Worm (Caenorhabditis elegans): Measurements from ENCODE around the gene C06E7.88.
A peak's percentile ranks its signal among the peaks of the same experiment; 100 is the strongest.

C06E7.88 gene

DNA sequence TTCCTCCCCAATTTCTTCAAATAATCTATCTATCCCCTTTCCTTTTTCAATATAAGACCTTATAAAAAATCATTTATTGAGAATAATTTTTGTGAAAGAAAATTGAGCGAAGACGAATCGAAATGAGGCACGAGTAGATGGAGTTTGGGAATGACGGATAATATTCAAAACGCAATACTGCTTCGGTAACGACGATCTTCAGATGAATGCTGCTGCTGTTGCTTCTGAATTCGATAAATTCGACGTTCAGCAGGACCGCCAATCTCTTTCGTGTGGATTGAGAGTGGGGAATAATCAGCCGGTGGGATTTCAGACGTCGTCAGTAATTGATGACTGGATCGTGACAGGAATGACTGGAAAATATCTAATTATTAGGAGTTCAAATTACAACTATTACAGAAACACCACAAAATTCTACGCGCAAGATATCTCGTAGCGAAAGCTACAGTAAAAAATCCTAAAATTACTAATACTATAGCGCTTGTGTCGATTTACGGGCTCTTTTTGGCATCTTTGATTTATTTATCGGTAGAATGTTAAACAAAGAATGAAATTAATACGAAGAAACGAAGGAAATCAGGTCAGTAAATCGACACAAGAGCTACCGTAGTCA, 16.2 kb downstream of the C06E7.88 start:
- TF ChIP-seq nfya-1 (tag; optimal IDR thresholded peaks at IDR 0.05) (no peak), C08G9.2 (tag; optimal IDR thresholded peaks at IDR 0.05) (no peak), ets-4 (tag; optimal IDR thresholded peaks at IDR 0.05) (no peak), pag-3 (tag; optimal IDR thresholded peaks at IDR 0.05; ENCODE audit: borderline replicate concordance) (no peak), nhr-11 (tag; optimal IDR thresholded peaks at IDR 0.05) (no peak), Y22D7AL.16 (tag; optimal IDR thresholded peaks at IDR 0.05) (no peak), ama-1 (optimal IDR thresholded peaks at IDR 0.05) (no peak), elt-4 (tag; optimal IDR thresholded peaks at IDR 0.05) (no peak), ceh-24 (tag; optimal IDR thresholded peaks at IDR 0.05) (no peak), eyg-1 (tag; optimal IDR thresholded peaks at IDR 0.05) (no peak), ceh-14 (tag; optimal IDR thresholded peaks at IDR 0.05) (no peak), K09A11.1 (tag; optimal IDR thresholded peaks at IDR 0.05; ENCODE audit: insufficient read depth) (no peak), ceh-18 (tag; optimal IDR thresholded peaks at IDR 0.05) (no peak)

DNA sequence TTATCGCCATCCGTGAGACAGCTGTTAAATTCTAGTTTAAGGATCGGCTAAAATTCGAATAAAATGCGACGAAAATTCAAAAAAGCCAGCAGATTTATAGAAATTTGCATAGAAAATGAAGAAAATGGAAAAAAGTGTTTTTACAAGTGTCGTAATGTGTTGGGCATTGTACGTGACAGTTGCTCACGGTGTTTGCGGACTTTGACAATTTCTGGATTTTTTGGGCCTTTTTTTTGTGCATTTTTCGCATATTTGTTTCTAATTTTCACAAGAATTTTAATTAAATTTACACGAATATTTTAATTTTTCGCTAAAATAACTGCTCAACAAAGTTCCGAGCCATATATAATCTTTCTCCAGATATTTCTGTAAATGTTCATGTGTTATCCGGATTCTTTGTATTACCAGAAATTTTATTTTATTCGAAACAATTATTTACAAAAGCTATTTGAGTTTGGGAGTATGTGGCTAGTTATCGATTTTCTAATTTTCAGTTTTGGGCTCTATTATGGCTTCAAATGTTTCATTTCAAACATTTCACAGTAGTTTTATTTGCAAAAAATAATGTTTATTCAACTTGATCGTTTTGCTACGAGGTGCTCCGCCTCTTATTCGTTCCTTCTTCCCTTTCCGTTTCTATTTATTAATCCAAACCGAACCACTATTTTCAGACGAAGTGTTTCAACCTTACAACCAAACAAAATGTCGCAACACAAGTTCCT, 18.9 kb downstream of the C06E7.88 start, which contains the start of gene sams-3:
TSS of gene sams-3 (plus strand) at position 672 of the 722 bp plus-strand sequence.
- TF ChIP-seq unc-42 (tag; optimal IDR thresholded peaks at IDR 0.05) (peak; percentile 8), tbx-2 (tag; optimal IDR thresholded peaks at IDR 0.05) (peak; percentile 96), dmd-4 (tag; optimal IDR thresholded peaks at IDR 0.05; ENCODE audit: borderline replicate concordance) (no peak), ceh-9 (tag; optimal IDR thresholded peaks at IDR 0.05) (no peak), ztf-16 (tag; optimal IDR thresholded peaks at IDR 0.05) (peak; percentile 46)

DNA sequence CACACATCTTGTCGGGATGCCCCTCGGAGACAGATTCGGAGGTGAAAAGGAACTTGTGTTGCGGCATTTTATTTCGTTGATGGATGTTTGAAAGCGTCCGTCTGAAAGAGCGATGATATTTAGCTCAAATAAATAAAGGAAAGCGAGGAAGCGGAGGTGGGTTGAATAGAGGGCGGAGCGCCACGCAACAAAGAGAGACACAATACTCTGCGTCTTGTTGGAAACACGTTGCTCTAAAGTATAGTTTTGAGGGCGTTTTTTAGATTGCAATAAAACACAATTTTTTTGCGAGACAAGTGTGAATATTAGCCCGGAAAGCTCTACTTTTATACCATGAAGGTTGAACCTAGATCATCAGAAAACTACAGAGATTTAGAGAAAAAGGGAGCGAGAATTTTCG, 20.8 kb downstream of the C06E7.88 start, which contains the start of gene sams-4:
TSS of gene sams-4 (minus strand) at position 101 of the 400 bp plus-strand sequence.
- no peak for TF ChIP-seq ceh-48 (tag; optimal IDR thresholded peaks at IDR 0.05)

ce11 chrIV:5842905-5843304, 24.2 kb downstream of the C06E7.88 start:
- TF ChIP-seq nfya-1 (tag; optimal IDR thresholded peaks at IDR 0.05) (peak; percentile 74), ceh-48 (tag; optimal IDR thresholded peaks at IDR 0.05) (no peak)

DNA sequence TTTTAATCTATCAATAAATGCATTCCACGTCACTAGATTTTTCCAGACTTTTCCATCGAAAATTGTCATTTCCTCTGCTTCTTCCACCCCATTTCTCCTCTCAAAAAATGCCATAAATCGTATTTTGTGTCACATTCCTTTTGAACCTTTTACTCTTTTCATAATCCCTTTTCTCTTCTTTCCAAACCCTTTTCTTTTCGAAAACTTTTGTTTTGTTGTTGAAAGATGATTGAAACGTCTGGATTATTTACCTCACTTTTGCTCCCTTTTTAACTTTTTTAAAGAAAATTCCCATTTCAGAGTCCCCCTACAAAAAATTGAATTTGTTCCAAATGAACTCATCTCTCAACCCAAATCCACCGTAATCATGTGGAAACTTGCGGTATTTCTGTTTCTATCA, 27.9 kb downstream of the C06E7.88 start, which contains the start of gene C06E7.2:
TSS of gene C06E7.2 (plus strand) at position 301 of the 400 bp plus-strand sequence.
- TF ChIP-seq ceh-6 (GFP tag; optimal IDR thresholded peaks at IDR 0.05), result no peak
- TF ChIP-seq sox-2 (GFP tag; IDR thresholded peaks at IDR 0.05), result no peak
- no peak for TF ChIP-seq sox-4 (tag; optimal IDR thresholded peaks at IDR 0.05)
- TF ChIP-seq fax-1 (tag; optimal IDR thresholded peaks at IDR 0.05), result no peak
- TF ChIP-seq ceh-30 (tag; optimal IDR thresholded peaks at IDR 0.05), result no peak
- no peak for TF ChIP-seq lim-6 (tag; optimal IDR thresholded peaks at IDR 0.05)
- no peak for TF ChIP-seq pqm-1 (tag; optimal IDR thresholded peaks at IDR 0.05)
- no peak for TF ChIP-seq zip-5 (tag; optimal IDR thresholded peaks at IDR 0.05)
- no peak for TF ChIP-seq lin-11 (tag; optimal IDR thresholded peaks at IDR 0.05)
- TF ChIP-seq ttx-3 (tag; optimal IDR thresholded peaks at IDR 0.05), result no peak
- no peak for TF ChIP-seq che-1 (tag; optimal IDR thresholded peaks at IDR 0.05)
- no peak for TF ChIP-seq ref-2 (tag; optimal IDR thresholded peaks at IDR 0.05)
- TF ChIP-seq pag-3 (tag; optimal IDR thresholded peaks at IDR 0.05; ENCODE audit: borderline replicate concordance), result no peak
- no peak for TF ChIP-seq ceh-14 (tag; optimal IDR thresholded peaks at IDR 0.05)
- no peak for TF ChIP-seq ceh-34 (tag; optimal IDR thresholded peaks at IDR 0.05)
